Worm (Caenorhabditis elegans): ENCODE data around the gene nspd-5.

- TF ChIP-seq ceh-8 (GFP tag; optimal IDR thresholded peaks at IDR 0.05), result no peak
- TF ChIP-seq blmp-1 (tag; optimal IDR thresholded peaks at IDR 0.05), result peak; percentile 25
- no peak for TF ChIP-seq ceh-90 (tag; optimal IDR thresholded peaks at IDR 0.05)
- no peak for TF ChIP-seq lin-15B (tag; optimal IDR thresholded peaks at IDR 0.05)
- TF ChIP-seq nhr-237 (tag; optimal IDR thresholded peaks at IDR 0.05), result no peak
- TF ChIP-seq zag-1 (tag; optimal IDR thresholded peaks at IDR 0.05), result no peak
- TF ChIP-seq tbx-2 (tag; optimal IDR thresholded peaks at IDR 0.05), result no peak
- TF ChIP-seq nhr-12 (tag; optimal IDR thresholded peaks at IDR 0.05), result no peak
- TF ChIP-seq ceh-82 (tag; optimal IDR thresholded peaks at IDR 0.05), result no peak
- no peak for TF ChIP-seq snpc-4 (tag; optimal IDR thresholded peaks at IDR 0.05)
- no peak for TF ChIP-seq pqm-1 (tag; optimal IDR thresholded peaks at IDR 0.05)
- peak; percentile 6 for TF ChIP-seq nhr-85 (tag)
Measured at ce11 chrII:4888527-4889487, 28.6 kb upstream of the nspd-5 start, which contains the start of gene pgm-1.

Measured in whole organism, L1 larva.